Worm (Caenorhabditis elegans): ENCODE data around the gene C14C10.5.

The C14C10.5 gene

DNA sequence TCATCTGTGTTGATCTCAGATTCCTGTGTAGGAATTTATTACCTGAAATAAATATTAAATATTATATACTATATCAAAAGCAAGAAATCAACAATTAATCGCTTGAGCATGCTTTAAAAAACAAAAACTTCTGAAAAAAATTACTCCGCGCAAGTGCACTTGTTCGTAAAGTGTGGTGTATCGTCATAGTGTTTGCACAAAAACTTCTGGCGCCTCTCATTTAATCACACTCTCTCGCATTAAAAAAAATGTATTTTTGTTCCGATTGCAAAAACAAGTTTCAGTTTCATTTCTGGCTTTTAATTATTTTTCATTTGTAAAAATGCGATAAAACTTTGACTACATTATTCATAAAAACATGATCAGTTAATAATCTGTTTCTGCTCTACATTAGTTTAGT, 882 bp upstream of the C14C10.5 start, which contains the start of the genes C14C10.10 and ril-2:
Gene C14C10.10, minus strand, starts transcription at position 19 of the 400 bp plus-strand sequence.
Gene ril-2, minus strand, starts transcription at position 48 of the 400 bp plus-strand sequence.
- TF ChIP-seq lin-32 (GFP tag; optimal IDR thresholded peaks at IDR 0.05) = no peak
- TF ChIP-seq cnd-1 (tag; optimal IDR thresholded peaks at IDR 0.05) = no peak
- no peak for TF ChIP-seq ceh-43 (GFP tag; optimal IDR thresholded peaks at IDR 0.05)
- no peak for TF ChIP-seq nhr-12 (tag; optimal IDR thresholded peaks at IDR 0.05)
- no peak for TF ChIP-seq elt-3 (tag; optimal IDR thresholded peaks at IDR 0.05)
- no peak for TF ChIP-seq ces-1 (GFP tag; optimal IDR thresholded peaks at IDR 0.05)
- no peak for TF ChIP-seq ztf-11 (tag; optimal IDR thresholded peaks at IDR 0.05)
- no peak for TF ChIP-seq ceh-39 (tag; optimal IDR thresholded peaks at IDR 0.05)
- TF ChIP-seq drap-1 (GFP tag; optimal IDR thresholded peaks at IDR 0.05) = no peak

DNA sequence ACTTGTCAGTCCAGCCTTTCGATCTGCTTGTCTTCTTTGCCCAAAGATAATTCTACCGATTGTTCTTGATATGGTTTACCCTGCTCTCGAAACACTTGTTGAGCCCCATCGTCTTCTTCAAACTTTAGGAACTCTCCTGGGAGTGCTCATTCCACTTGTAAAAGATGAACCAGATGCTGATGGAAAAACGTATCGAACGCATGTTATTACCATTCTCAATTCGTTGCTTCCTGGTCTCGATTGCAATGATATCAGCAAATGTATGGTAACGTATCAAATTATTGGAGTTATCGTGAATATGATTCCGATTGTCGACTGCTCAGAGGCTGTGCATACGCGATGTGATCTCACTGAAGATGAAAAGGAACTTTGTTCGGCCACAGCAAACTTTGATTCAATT, 1.8 kb downstream of the C14C10.5 start:
- no peak for TF ChIP-seq unc-120 (tag; optimal IDR thresholded peaks at IDR 0.05; ENCODE audit: poor library complexity, severe bottlenecking)
- TF ChIP-seq nhr-12 (tag; optimal IDR thresholded peaks at IDR 0.05) = no peak
- TF ChIP-seq flh-1 (GFP tag; optimal IDR thresholded peaks at IDR 0.05) = no peak
- no peak for TF ChIP-seq ces-1 (GFP tag; optimal IDR thresholded peaks at IDR 0.05)
- no peak for TF ChIP-seq snpc-4 (tag; optimal IDR thresholded peaks at IDR 0.05)
- TF ChIP-seq cnd-1 (tag; optimal IDR thresholded peaks at IDR 0.05) = no peak

DNA sequence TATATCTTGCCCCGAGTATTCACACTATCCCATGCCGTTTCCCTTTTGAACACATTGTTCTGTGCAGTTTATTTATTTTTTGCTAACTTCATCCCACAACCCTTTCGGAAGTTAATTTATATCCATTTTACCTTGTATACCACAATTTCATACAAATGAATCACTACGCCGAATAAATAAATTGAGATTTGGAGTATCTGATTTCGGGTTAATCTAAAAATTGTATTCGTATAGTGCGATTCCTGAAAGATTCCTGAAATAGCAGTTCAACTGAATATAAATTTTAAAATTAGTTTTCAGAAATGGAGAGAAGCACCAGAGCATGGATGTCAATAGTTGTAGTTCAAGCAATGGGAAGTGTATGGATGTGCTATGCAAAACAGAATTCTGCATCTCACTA, 7.1 kb downstream of the C14C10.5 start, which contains the start of gene erg-28:
Gene erg-28, plus strand, starts transcription at position 301 of the 400 bp plus-strand sequence.
- TF ChIP-seq pha-4 (tag; optimal IDR thresholded peaks at IDR 0.05) (no peak), elt-3 (tag; optimal IDR thresholded peaks at IDR 0.05) (no peak), unc-39 (tag; optimal IDR thresholded peaks at IDR 0.05) (no peak), ceh-83 (GFP tag; optimal IDR thresholded peaks at IDR 0.05) (no peak), snpc-4 (tag; optimal IDR thresholded peaks at IDR 0.05) (no peak), mls-2 (tag; optimal IDR thresholded peaks at IDR 0.05) (no peak), M03D4.4 (tag; optimal IDR thresholded peaks at IDR 0.05) (no peak), lin-32 (GFP tag; optimal IDR thresholded peaks at IDR 0.05) (no peak), ceh-39 (tag; optimal IDR thresholded peaks at IDR 0.05) (no peak), drap-1 (GFP tag; optimal IDR thresholded peaks at IDR 0.05) (no peak), ceh-43 (GFP tag; optimal IDR thresholded peaks at IDR 0.05) (no peak), lsy-2 (tag; optimal IDR thresholded peaks at IDR 0.05) (no peak), blmp-1 (tag; optimal IDR thresholded peaks at IDR 0.05) (no peak)

DNA sequence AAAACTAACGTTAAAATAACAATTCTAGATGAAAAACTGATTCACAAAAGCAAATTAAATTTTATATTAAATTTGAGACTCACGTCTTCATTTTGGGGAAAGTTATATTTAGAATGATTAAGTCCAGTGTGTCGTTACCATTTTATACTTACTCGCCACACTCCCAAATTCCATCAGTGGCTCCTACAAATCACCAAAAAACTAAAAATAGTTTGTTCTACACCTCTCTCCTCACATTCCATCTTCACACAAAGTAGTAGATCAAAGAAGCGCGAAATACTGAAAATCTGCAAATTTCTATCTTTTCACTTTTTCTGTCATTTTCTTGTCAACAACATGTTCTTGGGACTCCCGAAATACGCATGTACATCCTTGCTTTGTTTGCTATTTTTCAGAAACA, 8.9 kb downstream of the C14C10.5 start, which contains the start of gene ZC116.5:
Gene ZC116.5, minus strand, starts transcription at position 101 of the 400 bp plus-strand sequence.
- TF ChIP-seq nhr-237 (tag; optimal IDR thresholded peaks at IDR 0.05) = no peak
- TF ChIP-seq ceh-43 (GFP tag; optimal IDR thresholded peaks at IDR 0.05) = no peak
- no peak for TF ChIP-seq lsy-2 (tag; optimal IDR thresholded peaks at IDR 0.05)
- TF ChIP-seq unc-120 (tag; optimal IDR thresholded peaks at IDR 0.05; ENCODE audit: poor library complexity, severe bottlenecking) = no peak

DNA sequence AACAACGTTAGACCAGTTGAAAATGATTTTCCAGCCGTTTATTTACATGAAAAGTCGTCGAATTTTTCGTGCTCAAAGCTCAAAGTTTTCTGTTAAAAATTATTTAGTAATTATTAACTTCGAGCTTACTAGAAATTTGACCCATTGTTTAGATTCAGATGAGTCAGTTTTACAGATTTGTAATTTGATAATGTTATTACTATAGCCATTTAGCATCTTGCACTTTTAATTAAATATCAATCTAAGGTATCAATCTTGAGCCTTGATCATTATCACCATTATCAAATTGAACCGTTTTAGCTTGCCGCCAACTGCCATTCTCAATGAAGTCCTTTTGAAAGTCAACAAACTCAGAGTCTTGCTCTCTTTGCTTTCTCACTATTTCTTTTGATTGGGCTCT, 9.5 kb downstream of the C14C10.5 start, which contains the start of gene ZC116.1:
Gene ZC116.1, plus strand, starts transcription at position 301 of the 400 bp plus-strand sequence.
- TF ChIP-seq hlh-1 (tag; optimal IDR thresholded peaks at IDR 0.05) = no peak
- no peak for TF ChIP-seq unc-120 (tag; optimal IDR thresholded peaks at IDR 0.05; ENCODE audit: poor library complexity, severe bottlenecking)
- no peak for TF ChIP-seq lin-13 (tag; optimal IDR thresholded peaks at IDR 0.05)
- TF ChIP-seq mls-2 (tag; optimal IDR thresholded peaks at IDR 0.05) = no peak
- no peak for TF ChIP-seq nhr-12 (tag; optimal IDR thresholded peaks at IDR 0.05)
- TF ChIP-seq unc-39 (tag; optimal IDR thresholded peaks at IDR 0.05) = no peak
- no peak for TF ChIP-seq ceh-43 (GFP tag; optimal IDR thresholded peaks at IDR 0.05)
- TF ChIP-seq ztf-11 (tag; optimal IDR thresholded peaks at IDR 0.05) = no peak

DNA sequence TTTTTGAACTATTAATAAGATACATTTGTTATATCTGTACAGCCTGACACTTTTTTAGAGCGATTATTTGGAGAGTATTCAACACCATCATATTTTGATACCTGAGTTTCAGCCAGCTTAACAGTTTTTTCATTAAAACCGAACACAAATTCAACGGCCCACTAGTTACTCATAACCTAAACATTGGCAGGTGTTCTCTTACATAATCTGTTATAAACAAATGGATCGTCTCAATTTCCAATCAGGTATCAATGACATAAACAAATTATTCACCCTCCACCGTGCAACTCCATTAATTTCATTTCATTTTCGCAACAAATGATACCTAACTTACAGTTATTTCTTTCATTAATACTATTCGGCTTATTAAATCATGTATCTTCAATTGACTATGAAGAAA, 11.0 kb downstream of the C14C10.5 start, which contains the start of gene cubn-1:
Gene cubn-1, plus strand, starts transcription at position 301 of the 400 bp plus-strand sequence.
- TF ChIP-seq nhr-76 (tag; optimal IDR thresholded peaks at IDR 0.05) (no peak), mab-5 (tag; optimal IDR thresholded peaks at IDR 0.05) (no peak), elt-3 (tag; optimal IDR thresholded peaks at IDR 0.05) (no peak), blmp-1 (tag; optimal IDR thresholded peaks at IDR 0.05) (no peak), nhr-2 (tag; optimal IDR thresholded peaks at IDR 0.05) (no peak)

DNA sequence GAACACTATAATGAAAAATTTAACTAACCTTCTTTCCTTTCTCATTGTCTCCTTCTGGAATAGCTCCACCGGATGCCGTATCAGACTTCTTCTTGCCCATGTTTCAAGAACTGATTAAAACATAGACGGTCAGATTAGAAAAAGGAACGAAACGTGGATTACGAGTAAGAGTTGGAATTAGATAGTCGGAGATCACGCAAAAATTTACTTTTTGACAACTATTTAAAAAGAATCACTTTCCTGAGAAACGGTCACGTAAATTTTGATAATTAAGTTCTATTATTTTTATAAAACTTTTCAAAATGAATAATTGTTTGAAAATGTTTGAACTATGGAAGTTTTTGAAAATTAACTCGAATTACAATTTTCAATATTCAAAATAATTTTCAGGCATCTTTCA, 12.1 kb downstream of the C14C10.5 start, which contains the start of gene cyc-2.2:
Gene cyc-2.2, minus strand, starts transcription at position 101 of the 400 bp plus-strand sequence.
- TF ChIP-seq ceh-39 (tag; optimal IDR thresholded peaks at IDR 0.05) (no peak), flh-1 (GFP tag; optimal IDR thresholded peaks at IDR 0.05) (no peak), blmp-1 (tag; optimal IDR thresholded peaks at IDR 0.05) (no peak)

All from whole organism, mixed stage, embryonic.